Fruit fly (Drosophila melanogaster): ENCODE data around the gene CG32240.

CG32240 gene

dm6 chr3L:4363887-4364794 lies 17.3 kb downstream of the CG32240 start, which contains the start of the genes Cip4 and mRpS6 (continued):
- TF ChIP-seq CG3847 (GFP tag; IDR thresholded peaks at IDR 0.05) (peak; percentile 82), oc (tag; optimal IDR thresholded peaks at IDR 0.05) (peak; percentile 59), Nf-YA (GFP tag; IDR thresholded peaks at IDR 0.05) (0 out of 2 replicates have a peak, but pooled peaks have one; percentile 5), eve (GFP tag; optimal IDR thresholded peaks at IDR 0.05) (no peak), CG12769 (tag; optimal IDR thresholded peaks at IDR 0.05) (peak; percentile 42), Atf3 (GFP tag; optimal IDR thresholded peaks at IDR 0.05) (peak; percentile 20), Poxn (GFP tag; IDR thresholded peaks at IDR 0.05) (peak; percentile 75; the same call in 1 of the 2 replicates), crc (GFP tag; optimal IDR thresholded peaks at IDR 0.05) (no peak), CG43689 (GFP tag; IDR thresholded peaks at IDR 0.05) (peak; percentile 61; the same call in 1 of the 2 replicates), dmrt99B (tag; optimal IDR thresholded peaks at IDR 0.05) (peak; percentile 70), ken (GFP tag; IDR thresholded peaks at IDR 0.05) (peak; percentile 84), gem (tag; optimal IDR thresholded peaks at IDR 0.05) (peak; percentile 93), slp2 (GFP tag; optimal IDR thresholded peaks at IDR 0.05) (peak; percentile 40), repo (GFP tag; optimal IDR thresholded peaks at IDR 0.05) (no peak), CG7372 (GFP tag; IDR thresholded peaks at IDR 0.05) (peak; percentile 67), Mes4 (GFP tag; optimal IDR thresholded peaks at IDR 0.05) (no peak), sug (tag; optimal IDR thresholded peaks at IDR 0.05) (peak; percentile 86), vnd (GFP tag; IDR thresholded peaks at IDR 0.05; ENCODE audit: partially characterized antibody) (no peak), trem (tag; optimal IDR thresholded peaks at IDR 0.05) (peak; percentile 51), toy (GFP tag; IDR thresholded peaks at IDR 0.05) (no peak), psq (GFP tag; optimal IDR thresholded peaks at IDR 0.05) (peak; percentile 46), MTF-1 (GFP tag; optimal IDR thresholded peaks at IDR 0.05; ENCODE audit: borderline replicate concordance) (peak; percentile 14), sima (GFP tag; optimal IDR thresholded peaks at IDR 0.05) (no peak), Mad (GFP tag; optimal IDR thresholded peaks at IDR 0.05) (peak; percentile 35), Fer3 (tag; optimal IDR thresholded peaks at IDR 0.05) (no peak), CG10431 (GFP tag; optimal IDR thresholded peaks at IDR 0.05) (peak; percentile 53), CG4854 (GFP tag; optimal IDR thresholded peaks at IDR 0.05) (no peak), lab (GFP tag; optimal IDR thresholded peaks at IDR 0.05) (peak; percentile 35), CG10209 (GFP tag; optimal IDR thresholded peaks at IDR 0.05) (peak; percentile 84), CG16813 (GFP tag; IDR thresholded peaks at IDR 0.05; ENCODE audit: partially characterized antibody) (no peak), zen2 (GFP tag; IDR thresholded peaks at IDR 0.05; ENCODE audit: partially characterized antibody) (no peak), CG3281 (GFP tag; optimal IDR thresholded peaks at IDR 0.05) (peak; percentile 6), unc-4 (GFP tag; IDR thresholded peaks at IDR 0.05; ENCODE audit: partially characterized antibody) (no peak), crp (GFP tag; optimal IDR thresholded peaks at IDR 0.05) (peak in 1 of 2 experiments; percentile 87), amos (GFP tag; IDR thresholded peaks at IDR 0.05; ENCODE audit: partially characterized antibody) (peak; percentile 49; the same call in 1 of the 2 replicates), grn (GFP tag; optimal IDR thresholded peaks at IDR 0.05) (no peak), fu2 (GFP tag; optimal IDR thresholded peaks at IDR 0.05) (peak; percentile 10), mld (GFP tag; IDR thresholded peaks at IDR 0.05; ENCODE audit: partially characterized antibody) (0 out of 3 replicates have a peak, but pooled peaks have one; percentile 47), CG30020 (tag; optimal IDR thresholded peaks at IDR 0.05) (peak; percentile 68), CG9437 (GFP tag; optimal IDR thresholded peaks at IDR 0.05) (peak; percentile 71), vvl (GFP tag; IDR thresholded peaks at IDR 0.05) (peak; percentile 82), ap (GFP tag; IDR thresholded peaks at IDR 0.05) (peak; percentile 83), CG11723 (GFP tag; optimal IDR thresholded peaks at IDR 0.05) (peak; percentile 33), HLH3B (GFP tag; IDR thresholded peaks at IDR 0.05) (peak; percentile 70; the same call in 1 of the 2 replicates), Hmx (GFP tag; optimal IDR thresholded peaks at IDR 0.05) (no peak), br (optimal IDR thresholded peaks at IDR 0.05) (no peak), Rfx (GFP tag; IDR thresholded peaks at IDR 0.05) (peak; percentile 83), CG4404 (GFP tag; IDR thresholded peaks at IDR 0.05) (0 out of 2 replicates have a peak, but pooled peaks have one; percentile 30)

Measured in whole organism, embryonic.